In the genomic region with DNA sequence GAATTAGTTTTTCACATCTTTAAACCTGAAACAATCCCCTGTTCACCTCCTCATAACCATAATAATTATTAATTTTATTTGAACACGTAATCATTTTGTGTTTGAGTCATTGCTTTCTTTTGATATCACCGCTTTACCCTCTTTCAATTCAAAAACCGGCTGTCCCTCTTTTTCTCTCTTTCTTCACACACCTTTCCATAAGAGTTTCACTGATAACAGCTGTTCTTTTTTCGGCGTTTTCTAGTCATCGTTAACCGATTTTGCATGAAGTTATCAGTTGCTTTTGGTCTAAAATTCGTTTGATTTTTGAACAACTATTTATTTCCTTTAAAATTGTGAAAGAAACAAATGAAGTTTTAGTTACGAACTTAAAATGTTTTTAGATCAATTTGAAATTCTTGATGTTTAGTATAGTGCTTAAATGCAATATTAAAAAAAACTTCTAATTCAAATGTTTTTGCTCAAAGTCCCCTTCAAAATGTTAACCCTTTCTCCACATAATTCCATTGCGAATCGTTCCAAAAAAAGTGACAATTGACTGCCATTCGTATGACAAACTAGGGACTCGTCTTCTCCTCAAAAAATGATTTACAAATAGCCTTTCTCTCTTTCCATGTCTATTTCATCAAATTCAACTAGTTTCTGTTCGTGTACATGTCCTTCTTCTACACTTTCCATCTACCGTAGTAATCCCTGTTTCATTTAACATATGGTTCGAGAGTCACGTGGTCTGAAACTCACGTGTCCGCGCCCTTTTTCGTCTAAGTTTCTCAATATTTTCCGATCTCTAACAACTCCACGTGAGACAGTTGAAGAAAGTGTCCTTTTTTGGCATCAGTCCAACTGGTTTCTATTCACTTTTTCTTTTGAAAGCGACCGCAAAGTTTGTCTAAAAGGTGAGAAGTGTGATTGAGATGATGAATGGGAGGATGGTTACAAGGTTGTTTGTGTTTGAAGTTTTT, we compare ENCODE assay signal across 5 worm cellular contexts.
A peak's percentile ranks its signal among the peaks of the same experiment; 100 is the strongest.
TF ChIP-seq lines count a peak whose summit lies in the region.

No protein-coding gene starts in this region.

TF ChIP-seq in whole organism, L1 larva, 84 proteins besides CTCF, POLR2A, EP300 and RAD21 (continued from another document and continues in another):
- TF ChIP-seq C04F5.9 (tag; optimal IDR thresholded peaks at IDR 0.05; lab: Kevin White, UChicago) = peak; percentile 32
- peak; percentile 63 for TF ChIP-seq snpc-4 (tag; optimal IDR thresholded peaks at IDR 0.05; lab: Kevin White, UChicago)
- no peak for TF ChIP-seq zag-1 (tag; optimal IDR thresholded peaks at IDR 0.05; lab: Kevin White, UChicago)
- no peak for TF ChIP-seq hpl-2 (GFP tag; optimal IDR thresholded peaks at IDR 0.05; lab: Kevin White, UChicago)
- TF ChIP-seq dpl-1 (GFP tag; optimal IDR thresholded peaks at IDR 0.05; lab: Kevin White, UChicago) = peak; percentile 23 to 70 (median 53)
- TF ChIP-seq nhr-77 (tag; optimal IDR thresholded peaks at IDR 0.05; lab: Kevin White, UChicago) = no peak
- TF ChIP-seq unc-62 (GFP tag; optimal IDR thresholded peaks at IDR 0.05; lab: Kevin White, UChicago) = no peak
- TF ChIP-seq xbp-1 (tag; optimal IDR thresholded peaks at IDR 0.05; lab: Kevin White, UChicago) = peak; percentile 64
- TF ChIP-seq vab-15 (tag; optimal IDR thresholded peaks at IDR 0.05; lab: Kevin White, UChicago) = peak; percentile 46
- TF ChIP-seq fkh-4 (tag; optimal IDR thresholded peaks at IDR 0.05; lab: Kevin White, UChicago; ENCODE audit: borderline replicate concordance) = no peak
- no peak for TF ChIP-seq egl-13 (tag; optimal IDR thresholded peaks at IDR 0.05; lab: Kevin White, UChicago)
- TF ChIP-seq swsn-7 (tag; optimal IDR thresholded peaks at IDR 0.05; lab: Kevin White, UChicago) = peak; percentile 70
- TF ChIP-seq ces-1 (GFP tag; optimal IDR thresholded peaks at IDR 0.05; lab: Kevin White, UChicago) = no peak
- peak; percentile 53 for TF ChIP-seq jun-1 (tag; optimal IDR thresholded peaks at IDR 0.05; lab: Kevin White, UChicago)
- TF ChIP-seq grh-1 (GFP tag; IDR thresholded peaks at IDR 0.05; lab: Robert Waterston, UW) = peak; percentile 94; the same call in 1 of the 2 replicates
- peak; percentile 29 for TF ChIP-seq rnt-1 (tag; optimal IDR thresholded peaks at IDR 0.05; lab: Kevin White, UChicago)
- TF ChIP-seq ceh-8 (GFP tag; optimal IDR thresholded peaks at IDR 0.05; lab: Kevin White, UChicago) = no peak
- TF ChIP-seq ceh-63 (GFP tag; optimal IDR thresholded peaks at IDR 0.05; lab: Kevin White, UChicago) = no peak
- TF ChIP-seq hlh-17 (GFP tag; optimal IDR thresholded peaks at IDR 0.05; lab: Kevin White, UChicago; ENCODE audit: borderline replicate concordance) = no peak
- peak; percentile 95 for TF ChIP-seq nhr-20 (tag; optimal IDR thresholded peaks at IDR 0.05; lab: Kevin White, UChicago)
- peak in 1 of 2 experiments; percentile 24 for TF ChIP-seq ztf-11 (tag; optimal IDR thresholded peaks at IDR 0.05; lab: Kevin White, UChicago)
- TF ChIP-seq aha-1 (tag; optimal IDR thresholded peaks at IDR 0.05; lab: Kevin White, UChicago) = no peak
- TF ChIP-seq ama-1 (optimal IDR thresholded peaks at IDR 0.05; lab: Kevin White, UChicago) = peak; percentile 60

TF ChIP-seq in whole organism, L2 larva, 48 proteins besides CTCF, POLR2A, EP300 and RAD21 (continued from another document and continues in another):
- peak; percentile 85 for TF ChIP-seq C34F6.9 (tag; optimal IDR thresholded peaks at IDR 0.05; lab: Kevin White, UChicago)
- TF ChIP-seq Y55F3AM.14 (GFP tag; optimal IDR thresholded peaks at IDR 0.05; lab: Kevin White, UChicago) = no peak
- TF ChIP-seq ama-1 (optimal IDR thresholded peaks at IDR 0.05; lab: Kevin White, UChicago) = peak; percentile 35
- no peak for TF ChIP-seq egl-27 (tag; optimal IDR thresholded peaks at IDR 0.05; lab: Kevin White, UChicago)
- TF ChIP-seq nhr-129 (tag; optimal IDR thresholded peaks at IDR 0.05; lab: Kevin White, UChicago) = peak; percentile 81
- TF ChIP-seq unc-39 (tag; optimal IDR thresholded peaks at IDR 0.05; lab: Kevin White, UChicago) = no peak
- TF ChIP-seq mdl-1 (tag; optimal IDR thresholded peaks at IDR 0.05; lab: Kevin White, UChicago) = peak; percentile 57 to 89
- TF ChIP-seq alr-1 (tag; optimal IDR thresholded peaks at IDR 0.05; lab: Kevin White, UChicago) = no peak
- TF ChIP-seq unc-55 (GFP tag; optimal IDR thresholded peaks at IDR 0.05; lab: Kevin White, UChicago) = no peak
- TF ChIP-seq nhr-12 (tag; optimal IDR thresholded peaks at IDR 0.05; lab: Kevin White, UChicago) = no peak
- TF ChIP-seq ZK546.5 (tag; optimal IDR thresholded peaks at IDR 0.05; lab: Kevin White, UChicago) = no peak
- no peak for TF ChIP-seq nhr-10 (tag; optimal IDR thresholded peaks at IDR 0.05; lab: Kevin White, UChicago)
- no peak for TF ChIP-seq lin-39 (tag; optimal IDR thresholded peaks at IDR 0.05; lab: Kevin White, UChicago)
- TF ChIP-seq skn-1 (tag; optimal IDR thresholded peaks at IDR 0.05; lab: Kevin White, UChicago) = no peak
- peak; percentile 68 for TF ChIP-seq ztf-4 (tag; optimal IDR thresholded peaks at IDR 0.05; lab: Kevin White, UChicago)
- peak; percentile 92 for TF ChIP-seq crh-2 (tag; optimal IDR thresholded peaks at IDR 0.05; lab: Kevin White, UChicago)
- TF ChIP-seq gmeb-1 (tag; optimal IDR thresholded peaks at IDR 0.05; lab: Kevin White, UChicago) = peak; percentile 84
- no peak for TF ChIP-seq ztf-1 (GFP tag; conservative IDR thresholded peaks at IDR 0.05; lab: Robert Waterston, UW)
- TF ChIP-seq sma-9 (GFP tag; optimal IDR thresholded peaks at IDR 0.05; lab: Kevin White, UChicago) = peak; percentile 95
- no peak for TF ChIP-seq sma-9 (tag; optimal IDR thresholded peaks at IDR 0.05; lab: Kevin White, UChicago)
- TF ChIP-seq nhr-77 (tag; optimal IDR thresholded peaks at IDR 0.05; lab: Kevin White, UChicago) = no peak
- TF ChIP-seq nhr-25 (tag; optimal IDR thresholded peaks at IDR 0.05; lab: Kevin White, UChicago) = peak; percentile 97
- peak; percentile 82 for TF ChIP-seq F13H6.1 (tag; optimal IDR thresholded peaks at IDR 0.05; lab: Kevin White, UChicago)
- TF ChIP-seq lin-11 (tag; optimal IDR thresholded peaks at IDR 0.05; lab: Kevin White, UChicago) = no peak
- peak; percentile 86 for TF ChIP-seq nhr-6 (tag; optimal IDR thresholded peaks at IDR 0.05; lab: Kevin White, UChicago)
- TF ChIP-seq zag-1 (tag; optimal IDR thresholded peaks at IDR 0.05; lab: Kevin White, UChicago) = no peak

TF ChIP-seq in whole organism, L3 larva, 47 proteins besides CTCF, POLR2A, EP300 and RAD21 (continued from another document and continues in another):
- TF ChIP-seq ztf-4 (tag; optimal IDR thresholded peaks at IDR 0.05; lab: Kevin White, UChicago) (no peak), nhr-25 (tag; optimal IDR thresholded peaks at IDR 0.05; lab: Kevin White, UChicago) (peak; percentile 99), unc-39 (tag; optimal IDR thresholded peaks at IDR 0.05; lab: Kevin White, UChicago) (no peak), nhr-237 (tag; optimal IDR thresholded peaks at IDR 0.05; lab: Kevin White, UChicago) (no peak), jun-1 (tag; optimal IDR thresholded peaks at IDR 0.05; lab: Kevin White, UChicago) (peak; percentile 77), nhr-76 (tag; optimal IDR thresholded peaks at IDR 0.05; lab: Kevin White, UChicago) (no peak), nhr-28 (tag; optimal IDR thresholded peaks at IDR 0.05; lab: Kevin White, UChicago) (no peak), egl-27 (tag; optimal IDR thresholded peaks at IDR 0.05; lab: Kevin White, UChicago) (no peak), nfya-1 (tag; optimal IDR thresholded peaks at IDR 0.05; lab: Kevin White, UChicago; ENCODE audit: insufficient read depth) (peak; percentile 54), nhr-67 (tag; optimal IDR thresholded peaks at IDR 0.05; lab: Kevin White, UChicago) (no peak), elt-1 (tag; optimal IDR thresholded peaks at IDR 0.05; lab: Kevin White, UChicago) (no peak), ceh-28 (tag; optimal IDR thresholded peaks at IDR 0.05; lab: Kevin White, UChicago) (no peak), lin-39 (tag; optimal IDR thresholded peaks at IDR 0.05; lab: Kevin White, UChicago) (no peak), ZK546.5 (tag; optimal IDR thresholded peaks at IDR 0.05; lab: Kevin White, UChicago) (no peak), ceh-82 (tag; optimal IDR thresholded peaks at IDR 0.05; lab: Kevin White, UChicago) (no peak), unc-62 (GFP tag; optimal IDR thresholded peaks at IDR 0.05; lab: Kevin White, UChicago) (no peak), sea-2 (GFP tag; optimal IDR thresholded peaks at IDR 0.05; lab: Kevin White, UChicago) (no peak), ceh-16 (tag; optimal IDR thresholded peaks at IDR 0.05; lab: Kevin White, UChicago) (no peak), nhr-23 (tag; optimal IDR thresholded peaks at IDR 0.05; lab: Kevin White, UChicago) (peak; percentile 66), fkh-2 (tag; optimal IDR thresholded peaks at IDR 0.05; lab: Kevin White, UChicago) (no peak), aly-2 (tag; optimal IDR thresholded peaks at IDR 0.05; lab: Kevin White, UChicago) (no peak), elt-2 (tag; optimal IDR thresholded peaks at IDR 0.05; lab: Kevin White, UChicago) (peak; percentile 75), lsy-12 (tag; optimal IDR thresholded peaks at IDR 0.05; lab: Kevin White, UChicago) (peak; percentile 33), lin-15B (tag; optimal IDR thresholded peaks at IDR 0.05; lab: Kevin White, UChicago) (no peak), fos-1 (tag; optimal IDR thresholded peaks at IDR 0.05; lab: Kevin White, UChicago) (peak; percentile 7), tbx-2 (tag; optimal IDR thresholded peaks at IDR 0.05; lab: Kevin White, UChicago) (peak; percentile 32), egl-5 (tag; optimal IDR thresholded peaks at IDR 0.05; lab: Kevin White, UChicago) (no peak)

TF ChIP-seq in whole organism, L4 larva, 104 proteins besides CTCF, POLR2A, EP300 and RAD21 (continued from another document and continues in another):
- TF ChIP-seq lsy-2 (tag; optimal IDR thresholded peaks at IDR 0.05; lab: Kevin White, UChicago) (peak in 1 of 2 experiments; percentile 82), hlh-11 (tag; optimal IDR thresholded peaks at IDR 0.05; lab: Kevin White, UChicago) (peak; percentile 95), ceh-32 (tag; optimal IDR thresholded peaks at IDR 0.05; lab: Kevin White, UChicago; ENCODE audit: poor library complexity) (no peak), Y5F2A.4 (GFP tag; optimal IDR thresholded peaks at IDR 0.05; lab: Kevin White, UChicago) (no peak), tag-97 (GFP tag; IDR thresholded peaks at IDR 0.05; lab: Robert Waterston, UW) (no peak), mxl-2 (GFP tag; conservative IDR thresholded peaks at IDR 0.05; lab: Robert Waterston, UW) (peak; percentile 73; the same call in 1 of the 2 replicates), dmd-9 (GFP tag; IDR thresholded peaks at IDR 0.05; lab: Robert Waterston, UW) (no peak), fkh-10 (GFP tag; optimal IDR thresholded peaks at IDR 0.05; lab: Kevin White, UChicago) (no peak), lin-1 (GFP tag; IDR thresholded peaks at IDR 0.05; lab: Robert Waterston, UW) (no peak), F49E8.2 (tag; optimal IDR thresholded peaks at IDR 0.05; lab: Kevin White, UChicago; ENCODE audit: borderline replicate concordance) (no peak), snpc-1.2 (GFP tag; IDR thresholded peaks at IDR 0.05; lab: Robert Waterston, UW) (no peak), nhr-111 (GFP tag; optimal IDR thresholded peaks at IDR 0.05; lab: Kevin White, UChicago) (no peak), R02D3.7 (tag; optimal IDR thresholded peaks at IDR 0.05; lab: Kevin White, UChicago) (no peak), daf-16 (GFP tag; optimal IDR thresholded peaks at IDR 0.05; lab: Kevin White, UChicago) (no peak), daf-16 (tag; optimal IDR thresholded peaks at IDR 0.05; lab: Kevin White, UChicago) (no peak), nhr-28 (tag; optimal IDR thresholded peaks at IDR 0.05; lab: Kevin White, UChicago) (peak; percentile 90), madf-9 (GFP tag; conservative IDR thresholded peaks at IDR 0.05; lab: Robert Waterston, UW) (0 out of 2 replicates have a peak, but pooled peaks have one; percentile 24), lin-39 (tag; optimal IDR thresholded peaks at IDR 0.05; lab: Kevin White, UChicago) (no peak), ceh-28 (tag; optimal IDR thresholded peaks at IDR 0.05; lab: Kevin White, UChicago) (no peak), lin-38 (GFP tag; IDR thresholded peaks at IDR 0.05; lab: Robert Waterston, UW) (no peak), spr-3 (GFP tag; optimal IDR thresholded peaks at IDR 0.05; lab: Kevin White, UChicago) (no peak), unc-39 (tag; optimal IDR thresholded peaks at IDR 0.05; lab: Kevin White, UChicago) (no peak), ceh-44 (GFP tag; IDR thresholded peaks at IDR 0.05; lab: Robert Waterston, UW) (no peak), mdl-1 (tag; optimal IDR thresholded peaks at IDR 0.05; lab: Kevin White, UChicago) (peak; percentile 73 to 97), duxl-1 (tag; optimal IDR thresholded peaks at IDR 0.05; lab: Kevin White, UChicago; ENCODE audit: poor library complexity) (no peak), pqm-1 (tag; optimal IDR thresholded peaks at IDR 0.05; lab: Kevin White, UChicago) (peak; percentile 93), rbr-2 (tag; optimal IDR thresholded peaks at IDR 0.05; lab: Kevin White, UChicago) (no peak), F10B5.3 (tag; optimal IDR thresholded peaks at IDR 0.05; lab: Kevin White, UChicago) (no peak)

TF ChIP-seq in whole organism, young adult, 124 proteins besides CTCF, POLR2A, EP300 and RAD21 (continued from another document):
- TF ChIP-seq ztf-22 (GFP tag; optimal IDR thresholded peaks at IDR 0.05; lab: Kevin White, UChicago) (peak; percentile 43), lag-1 (GFP tag; IDR thresholded peaks at IDR 0.05; lab: Robert Waterston, UW) (no peak), bed-1 (GFP tag; IDR thresholded peaks at IDR 0.05; lab: Robert Waterston, UW) (no peak), mel-28 (tag; optimal IDR thresholded peaks at IDR 0.05; lab: Kevin White, UChicago; ENCODE audit: borderline replicate concordance) (no peak), cebp-1 (GFP tag; IDR thresholded peaks at IDR 0.05; lab: Robert Waterston, UW) (0 out of 2 replicates have a peak, but pooled peaks have one; percentile 29), cebp-1 (tag; optimal IDR thresholded peaks at IDR 0.05; lab: Kevin White, UChicago) (peak; percentile 82), Y53F4B.3 (GFP tag; IDR thresholded peaks at IDR 0.05; lab: Robert Waterston, UW) (no peak), aptf-3 (GFP tag; IDR thresholded peaks at IDR 0.05; lab: Robert Waterston, UW) (no peak), unc-62 (GFP tag; optimal IDR thresholded peaks at IDR 0.05; lab: Kevin White, UChicago) (no peak), Y53G8AR.9 (GFP tag; conservative IDR thresholded peaks at IDR 0.05; lab: Robert Waterston, UW) (0 out of 2 replicates have a peak, but pooled peaks have one; percentile 65), unc-130 (GFP tag; optimal IDR thresholded peaks at IDR 0.05; lab: Kevin White, UChicago) (no peak), T26A5.8 (tag; optimal IDR thresholded peaks at IDR 0.05; lab: Kevin White, UChicago) (no peak), attf-5 (GFP tag; optimal IDR thresholded peaks at IDR 0.05; lab: Kevin White, UChicago) (peak; percentile 62), mcd-1 (GFP tag; IDR thresholded peaks at IDR 0.05; lab: Robert Waterston, UW) (no peak; the same call in 1 of the 2 replicates), C06A6.2 (GFP tag; conservative IDR thresholded peaks at IDR 0.05; lab: Robert Waterston, UW) (peak; percentile 67), bed-2 (GFP tag; IDR thresholded peaks at IDR 0.05; lab: Robert Waterston, UW) (no peak), Y95B8A.8 (GFP tag; IDR thresholded peaks at IDR 0.05; lab: Robert Waterston, UW) (no peak), ztf-25 (GFP tag; IDR thresholded peaks at IDR 0.05; lab: Robert Waterston, UW) (no peak), hlh-26 (GFP tag; conservative IDR thresholded peaks at IDR 0.05; lab: Robert Waterston, UW) (no peak), mxl-1 (tag; optimal IDR thresholded peaks at IDR 0.05; lab: Kevin White, UChicago) (no peak), ztf-26 (tag; optimal IDR thresholded peaks at IDR 0.05; lab: Kevin White, UChicago) (peak; percentile 86), somi-1 (GFP tag; optimal IDR thresholded peaks at IDR 0.05; lab: Kevin White, UChicago) (peak; percentile 95), sea-2 (GFP tag; IDR thresholded peaks at IDR 0.05; lab: Robert Waterston, UW) (no peak), ceh-27 (GFP tag; optimal IDR thresholded peaks at IDR 0.05; lab: Kevin White, UChicago) (peak; percentile 70), ekl-4 (GFP tag; IDR thresholded peaks at IDR 0.05; lab: Robert Waterston, UW) (peak; percentile 42; the same call in 1 of the 2 replicates), B0019.2 (GFP tag; conservative IDR thresholded peaks at IDR 0.05; lab: Robert Waterston, UW) (no peak), F22D6.2 (tag; optimal IDR thresholded peaks at IDR 0.05; lab: Kevin White, UChicago) (peak; percentile 69), nhr-27 (tag; optimal IDR thresholded peaks at IDR 0.05; lab: Kevin White, UChicago) (no peak), ztf-18 (tag; optimal IDR thresholded peaks at IDR 0.05; lab: Kevin White, UChicago) (no peak)
